Fruit fly (Drosophila melanogaster) whole organism, wandering third instar larva: Measurements from ENCODE around the gene hth.

ENCODE experiments used
- Abd-B ChIP-seq: fragments of >200 bp; optimal IDR thresholded peaks from 2 replicates; lab custom pipeline; 2017; ENCODE audit warnings: missing biosample characterization, missing genetic modification characterization
- CG32264 ChIP-seq: fragments of 200-800 bp; sonication (Bioruptor generic); optimal IDR thresholded peaks from 2 replicates; lab custom pipeline; 2016; ENCODE audit warnings: missing biosample characterization, missing genetic modification characterization
- CG9705 ChIP-seq: fragments of 200-800 bp; sonication (Bioruptor generic); optimal IDR thresholded peaks from 2 replicates; lab custom pipeline; 2018; ENCODE audit warnings: missing biosample characterization, mild to moderate bottlenecking, missing genetic modification characterization
- CrebA ChIP-seq: fragments of 200-800 bp; sonication (Bioruptor generic); optimal IDR thresholded peaks from 2 replicates; lab custom pipeline; 2016; ENCODE audit warnings: missing biosample characterization, mild to moderate bottlenecking, missing genetic modification characterization, borderline replicate concordance
- Dfd ChIP-seq: fragments of >200 bp; optimal IDR thresholded peaks from 2 replicates; lab custom pipeline; 2017; ENCODE audit warnings: missing biosample characterization, missing genetic modification characterization
- Dif ChIP-seq: fragments of 200-275, 200-300 bp; sonication (Bioruptor generic); optimal IDR thresholded peaks from 2 replicates; lab custom pipeline; 2018; ENCODE audit warnings: missing biosample characterization, missing genetic modification characterization; ENCODE audit not compliant: partially characterized antibody
- GATAd ChIP-seq: sonication (Bioruptor generic); optimal IDR thresholded peaks from 2 replicates; lab custom pipeline; 2016; ENCODE audit warnings: missing biosample characterization, missing genetic modification characterization
- HLH106 ChIP-seq: fragments of 200-800 bp; optimal IDR thresholded peaks from 3 replicates; lab custom pipeline; 2019; ENCODE audit warnings: missing biosample characterization, mild to moderate bottlenecking, missing genetic modification characterization, moderate library complexity
- Hnf4 ChIP-seq: fragments of 200-800 bp; sonication (Bioruptor generic); optimal IDR thresholded peaks from 2 replicates; lab custom pipeline; 2016; ENCODE audit warnings: missing biosample characterization, mild to moderate bottlenecking, missing genetic modification characterization
- Hr78 ChIP-seq: fragments of >200 bp; optimal IDR thresholded peaks from 2 replicates; lab custom pipeline; 2017; ENCODE audit warnings: missing biosample characterization, missing genetic modification characterization
- Hr83 ChIP-seq: fragments of 200-300 bp; sonication (Bioruptor generic); optimal IDR thresholded peaks from 2 replicates; lab custom pipeline; 2016; ENCODE audit warnings: missing biosample characterization, mild to moderate bottlenecking, missing genetic modification characterization, moderate library complexity; ENCODE audit not compliant: poor library complexity, severe bottlenecking
- Jra ChIP-seq: sonication (Bioruptor generic); optimal IDR thresholded peaks from 2 replicates; lab custom pipeline; 2016; ENCODE audit warnings: missing biosample characterization, missing genetic modification characterization
- Mio ChIP-seq: sonication (Bioruptor generic); optimal IDR thresholded peaks from 2 replicates; lab custom pipeline; 2016; ENCODE audit warnings: missing biosample characterization, missing genetic modification characterization
- Myc ChIP-seq: fragments of >200 bp; optimal IDR thresholded peaks from 2 replicates; lab custom pipeline; 2017
- N ChIP-seq: fragments of >200 bp; optimal IDR thresholded peaks from 2 replicates; lab custom pipeline; 2018; ENCODE audit warnings: missing biosample characterization, missing external identifiers, missing genetic modification characterization
- OdsH ChIP-seq: fragments of 200-800 bp; sonication (Bioruptor generic); optimal IDR thresholded peaks from 2 replicates; lab custom pipeline; 2016; ENCODE audit warnings: missing biosample characterization, mild to moderate bottlenecking, missing genetic modification characterization
- Rel ChIP-seq, 2 experiments: fragments of 200-800 bp; sonication (Bioruptor generic) in 1 of 2; optimal IDR thresholded peaks; 2 replicates in 1 of 2; 3 replicates in 1 of 2; lab custom pipeline; 2016 to 2019; ENCODE audit warnings: mild to moderate bottlenecking in 2 of 2, missing biosample characterization in 2 of 2, missing genetic modification characterization in 2 of 2, moderate library complexity in 1 of 2
- Sp1 ChIP-seq: fragments of 200-800 bp; sonication (Bioruptor generic); optimal IDR thresholded peaks from 3 replicates; lab custom pipeline; 2019; ENCODE audit warnings: missing biosample characterization, mild to moderate bottlenecking, missing genetic modification characterization, moderate library complexity
- Vsx2 ChIP-seq: fragments of 200-300, 225-300 bp; sonication (Bioruptor generic); optimal IDR thresholded peaks from 2 replicates; lab custom pipeline; 2018; ENCODE audit warnings: missing biosample characterization, missing genetic modification characterization; ENCODE audit not compliant: partially characterized antibody
- br ChIP-seq: fragments of 200-800 bp; sonication (Bioruptor generic); optimal IDR thresholded peaks from 2 replicates; lab custom pipeline; 2016; ENCODE audit warnings: missing biosample characterization, missing genetic modification characterization
- brk ChIP-seq: fragments of 200-800 bp; sonication (Bioruptor generic); optimal IDR thresholded peaks from 2 replicates; lab custom pipeline; 2016; ENCODE audit warnings: missing biosample characterization, mild to moderate bottlenecking, missing genetic modification characterization
- dl ChIP-seq, 2 experiments: fragments of 175-275, 200-275 bp in 1 of 2; fragments of 200-275 bp in 1 of 2; sonication (Bioruptor generic); optimal IDR thresholded peaks; lab custom pipeline; 2018; ENCODE audit warnings: mild to moderate bottlenecking in 2 of 2, missing biosample characterization in 2 of 2, missing genetic modification characterization in 2 of 2, moderate library complexity in 2 of 2; ENCODE audit not compliant: partially characterized antibody in 2 of 2, insufficient read depth in 1 of 2
- dmrt93B ChIP-seq: fragments of 200-800 bp; sonication (Bioruptor generic); optimal IDR thresholded peaks from 2 replicates; lab custom pipeline; 2018; ENCODE audit warnings: missing biosample characterization, mild to moderate bottlenecking, missing genetic modification characterization
- dsf ChIP-seq: sonication (Bioruptor generic); optimal IDR thresholded peaks from 2 replicates; lab custom pipeline; 2016; ENCODE audit warnings: missing biosample characterization, missing genetic modification characterization, borderline replicate concordance
- ey ChIP-seq: fragments of 200-800 bp; sonication (Bioruptor generic); optimal IDR thresholded peaks from 2 replicates; lab custom pipeline; 2016; ENCODE audit warnings: missing biosample characterization, missing genetic modification characterization
- foxo ChIP-seq, 2 experiments: fragments of 200-800 bp; sonication (Bioruptor generic); optimal IDR thresholded peaks; 2 replicates in 1 of 2; 3 replicates in 1 of 2; lab custom pipeline; 2016 to 2017; ENCODE audit warnings: missing biosample characterization in 2 of 2, missing genetic modification characterization in 2 of 2
- fru ChIP-seq: fragments of 200-800 bp; sonication (Bioruptor generic); optimal IDR thresholded peaks from 3 replicates; lab custom pipeline; 2016; ENCODE audit warnings: missing biosample characterization, mild to moderate bottlenecking, missing genetic modification characterization
- h ChIP-seq: fragments of 200-800 bp; sonication (Bioruptor generic); optimal IDR thresholded peaks from 3 replicates; lab custom pipeline; 2016; ENCODE audit warnings: missing biosample characterization, mild to moderate bottlenecking, missing genetic modification characterization
- jim ChIP-seq: fragments of 175-275, 200-325 bp; sonication (Bioruptor generic); optimal IDR thresholded peaks from 2 replicates; lab custom pipeline; 2016; ENCODE audit warnings: missing biosample characterization, mild to moderate bottlenecking, missing genetic modification characterization
- lola ChIP-seq: fragments of >200 bp; optimal IDR thresholded peaks from 2 replicates; lab custom pipeline; 2017; ENCODE audit warnings: missing biosample characterization, missing genetic modification characterization
- pan ChIP-seq: fragments of >200 bp; optimal IDR thresholded peaks from 2 replicates; lab custom pipeline; 2017
- psq ChIP-seq: fragments of 200-800 bp; sonication (Bioruptor generic); optimal IDR thresholded peaks from 3 replicates; lab custom pipeline; 2017; ENCODE audit warnings: missing biosample characterization, mild to moderate bottlenecking, missing genetic modification characterization, moderate library complexity
- rgr ChIP-seq: fragments of 200-800 bp; sonication (Bioruptor generic); optimal IDR thresholded peaks from 3 replicates; lab custom pipeline; 2016; ENCODE audit warnings: missing biosample characterization, mild to moderate bottlenecking, missing genetic modification characterization
- sage ChIP-seq: fragments of 200-800 bp; sonication (Bioruptor generic); optimal IDR thresholded peaks from 2 replicates; lab custom pipeline; 2016; ENCODE audit warnings: missing biosample characterization, mild to moderate bottlenecking, missing genetic modification characterization
- sv ChIP-seq: fragments of 200-800 bp; sonication (Bioruptor generic); optimal IDR thresholded peaks from 3 replicates; lab custom pipeline; 2016; ENCODE audit warnings: missing biosample characterization, missing genetic modification characterization
- tai ChIP-seq: sonication (Bioruptor generic); optimal IDR thresholded peaks from 2 replicates; lab custom pipeline; 2016; ENCODE audit warnings: missing biosample characterization, missing genetic modification characterization
- usp ChIP-seq: fragments of >200 bp; optimal IDR thresholded peaks from 2 replicates; lab custom pipeline; 2017; ENCODE audit warnings: missing biosample characterization, missing genetic modification characterization
- woc ChIP-seq: sonication (Bioruptor generic); optimal IDR thresholded peaks from 2 replicates; lab custom pipeline; 2016; ENCODE audit warnings: missing biosample characterization, mild to moderate bottlenecking, missing genetic modification characterization

hth gene

DNA sequence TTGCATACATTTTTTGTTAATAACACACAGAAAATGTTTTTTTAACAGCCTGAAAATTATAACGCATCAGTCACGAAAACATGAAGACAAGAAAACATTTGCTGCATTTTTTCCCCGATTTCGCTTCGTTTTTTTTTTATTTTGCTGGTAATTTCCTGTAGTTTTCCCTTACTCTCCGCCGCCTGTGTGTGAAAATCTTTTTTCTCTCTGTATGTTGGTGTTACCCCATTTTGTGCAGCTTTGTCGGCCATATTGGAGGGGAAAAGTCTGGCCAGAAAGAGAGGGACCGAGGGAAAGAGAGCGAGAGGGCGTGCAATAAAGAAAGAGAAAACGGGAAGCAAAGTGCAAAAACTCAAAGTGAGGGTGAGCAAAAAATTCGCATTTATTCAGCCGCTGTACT is 111.8 kb downstream of the hth start (continued):
- TF ChIP-seq CG9705 (GFP tag; lab: Kevin White, UChicago) (no peak), HLH106 (no peak), brk (GFP tag; lab: Kevin White, UChicago) (no peak), Jra (GFP tag; lab: Kevin White, UChicago) (no peak), br (peak; percentile 39), tai (GFP tag; lab: Kevin White, UChicago) (no peak), psq (GFP tag; lab: Kevin White, UChicago) (no peak), lola (GFP tag; lab: Kevin White, UChicago) (no peak), Sp1 (no peak), fru (GFP tag; lab: Kevin White, UChicago) (peak; percentile 51), Vsx2 (GFP tag; lab: Kevin White, UChicago) (no peak), jim (GFP tag; lab: Kevin White, UChicago) (no peak), Hr78 (GFP tag; lab: Kevin White, UChicago) (no peak)
- TF ChIP-seq, all 38 proteins: peak for 7

DNA sequence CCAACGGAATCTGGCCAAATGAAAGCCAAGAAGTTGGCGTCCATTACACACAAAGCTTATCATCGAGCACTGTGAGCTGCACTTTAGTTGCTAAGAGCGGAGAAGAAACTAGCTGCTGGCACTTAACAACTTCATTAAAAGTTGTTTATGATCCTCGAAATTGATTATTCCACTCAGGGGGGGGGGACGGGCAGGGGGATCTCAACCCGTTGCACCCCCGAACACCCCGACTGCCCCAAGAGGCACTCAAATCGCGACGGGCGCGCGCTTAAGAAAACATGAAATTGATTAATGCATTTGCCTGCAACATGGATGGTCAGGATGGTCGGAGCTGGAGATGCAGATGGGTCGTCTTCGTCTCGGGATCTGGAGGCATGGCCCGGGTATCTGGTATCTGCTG is 116.5 kb downstream of the hth start:
- TF ChIP-seq Dfd (peak; percentile 96), Hnf4 (GFP tag; lab: Kevin White, UChicago) (no peak)

DNA sequence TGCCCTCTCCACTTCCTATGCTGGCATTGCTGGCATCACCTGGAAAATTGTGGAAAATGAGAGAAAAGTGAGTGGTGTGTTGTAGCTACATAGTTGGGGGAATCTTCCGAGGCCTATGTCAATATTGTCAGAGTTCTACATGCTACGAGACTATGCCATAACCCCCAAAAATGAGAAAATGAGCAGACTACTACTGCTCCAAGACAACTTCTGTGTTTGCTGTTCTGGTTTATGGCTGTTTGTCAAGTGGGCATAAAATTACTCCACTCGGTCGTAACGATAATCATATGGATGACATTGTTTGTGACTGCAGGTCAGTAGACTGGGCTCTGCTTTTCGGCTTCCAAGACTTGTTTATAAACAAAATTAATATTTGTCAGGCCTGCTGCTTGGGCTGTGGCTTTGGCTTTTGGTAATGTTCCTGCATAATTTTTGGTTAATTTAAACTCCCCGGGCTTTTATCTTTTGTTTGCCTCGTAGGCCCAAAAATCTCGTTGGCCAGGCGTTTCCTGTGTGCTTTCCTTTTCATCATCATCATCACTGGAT is 118.1 kb downstream of the hth start:
- no peak for TF ChIP-seq dsf
- no peak for TF ChIP-seq Dfd
- no peak for TF ChIP-seq dmrt93B (GFP tag; lab: Kevin White, UChicago)
- TF ChIP-seq h (GFP tag; lab: Kevin White, UChicago): no peak
- no peak for TF ChIP-seq fru (GFP tag; lab: Kevin White, UChicago)
- no peak for TF ChIP-seq jim (GFP tag; lab: Kevin White, UChicago)

DNA sequence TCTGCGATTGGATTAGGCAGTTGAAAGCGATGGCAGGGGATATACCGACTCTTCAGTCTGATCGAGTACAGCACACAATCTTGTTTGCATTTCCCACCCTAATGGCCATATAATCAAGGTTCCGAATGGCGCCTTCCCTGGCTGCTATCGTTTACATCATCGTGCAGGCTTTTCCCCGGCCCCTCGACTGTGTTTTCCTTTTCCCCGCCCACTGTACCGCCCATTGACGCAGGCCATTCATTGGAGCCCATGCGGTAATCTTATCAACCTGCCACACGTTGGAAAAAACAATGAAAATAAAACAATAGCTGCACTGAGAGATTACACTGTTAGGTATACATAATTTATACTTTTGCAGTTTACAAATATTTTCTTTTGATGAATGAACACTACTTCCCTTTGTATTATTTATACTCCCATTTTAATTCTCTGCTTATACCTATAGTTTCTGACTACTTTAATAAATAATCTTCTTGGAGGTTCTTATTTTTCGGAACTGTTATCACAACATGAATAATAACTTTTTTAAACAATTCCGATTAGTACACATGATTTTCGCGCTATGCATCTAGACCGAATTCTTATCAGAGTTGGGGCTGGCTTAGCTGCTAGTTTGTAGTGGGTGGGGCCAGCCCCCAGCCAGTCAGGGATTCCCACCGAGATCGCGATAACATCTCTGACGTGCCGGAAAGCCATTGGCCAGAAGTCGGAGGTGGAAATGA is 118.9 kb downstream of the hth start:
- TF ChIP-seq foxo (GFP tag; optimal IDR thresholded peaks at IDR 0.05; lab: Kevin White, UChicago) (peak in 1 of 2 experiments; percentile 29), pan (lab: Kevin White, UChicago) (no peak), Vsx2 (GFP tag; lab: Kevin White, UChicago) (no peak), sage (GFP tag; lab: Kevin White, UChicago) (no peak), Hr78 (GFP tag; lab: Kevin White, UChicago) (no peak), rgr (GFP tag; lab: Kevin White, UChicago) (peak; percentile 10), Dfd (no peak), dl (GFP tag; optimal IDR thresholded peaks at IDR 0.05; lab: Kevin White, UChicago; ENCODE audit: insufficient read depth in 1 of 2, partially characterized antibody in 2 of 2) (no peak), GATAd (GFP tag; lab: Kevin White, UChicago) (no peak), Jra (GFP tag; lab: Kevin White, UChicago) (no peak), Rel (GFP tag; optimal IDR thresholded peaks at IDR 0.05; lab: Kevin White, UChicago) (no peak), Rel (tag; optimal IDR thresholded peaks at IDR 0.05; lab: Kevin White, UChicago) (peak; percentile 57), usp (GFP tag; lab: Kevin White, UChicago) (no peak), OdsH (GFP tag; lab: Kevin White, UChicago) (no peak), CrebA (GFP tag; lab: Kevin White, UChicago) (no peak), Dif (no peak), dmrt93B (GFP tag; lab: Kevin White, UChicago) (no peak), woc (peak; percentile 0), Hr83 (GFP tag; lab: Kevin White, UChicago) (no peak), brk (GFP tag; lab: Kevin White, UChicago) (no peak), N (GFP tag; lab: Kevin White, UChicago) (no peak), Abd-B (GFP tag; lab: Kevin White, UChicago) (no peak), dsf (no peak), HLH106 (peak; percentile 46), CG9705 (GFP tag; lab: Kevin White, UChicago) (no peak), Hnf4 (GFP tag; lab: Kevin White, UChicago) (no peak), ey (no peak), h (GFP tag; lab: Kevin White, UChicago) (peak; percentile 48), CG32264 (no peak), Sp1 (peak; percentile 23), br (peak; percentile 17), tai (GFP tag; lab: Kevin White, UChicago) (no peak), fru (GFP tag; lab: Kevin White, UChicago) (peak; percentile 31), sv (GFP tag; lab: Kevin White, UChicago) (no peak), psq (GFP tag; lab: Kevin White, UChicago) (no peak), jim (GFP tag; lab: Kevin White, UChicago) (no peak), lola (GFP tag; lab: Kevin White, UChicago) (no peak), Myc (lab: Kevin White, UChicago) (no peak), Mio (GFP tag; lab: Kevin White, UChicago) (no peak)
